Worm (Caenorhabditis elegans): ENCODE data around the gene F19H6.6.

F19H6.6 gene

ce11 chrX:12346729-12347128 lies 13.9 kb upstream of the F19H6.6 start, which contains the start of gene F42F12.11:
F42F12.11 (plus strand) TSS chrX:12347029.
- TF ChIP-seq nhr-28 (tag; optimal IDR thresholded peaks at IDR 0.05): no peak
- TF ChIP-seq elt-2 (tag; optimal IDR thresholded peaks at IDR 0.05): no peak

ce11 chrX:12347822-12348221 lies 12.8 kb upstream of the F19H6.6 start:
- TF ChIP-seq skn-1 (tag; optimal IDR thresholded peaks at IDR 0.05) (peak; percentile 51), ceh-9 (tag; optimal IDR thresholded peaks at IDR 0.05) (no peak), nfya-1 (tag; optimal IDR thresholded peaks at IDR 0.05; ENCODE audit: insufficient read depth) (peak; percentile 26), nhr-43 (tag; optimal IDR thresholded peaks at IDR 0.05; ENCODE audit: poor library complexity, severe bottlenecking) (peak; percentile 36), elt-2 (tag; optimal IDR thresholded peaks at IDR 0.05) (peak; percentile 49), hmg-11 (tag; optimal IDR thresholded peaks at IDR 0.05) (peak; percentile 4), daf-12 (tag; optimal IDR thresholded peaks at IDR 0.05) (no peak)

- no peak for TF ChIP-seq ceh-16 (tag; optimal IDR thresholded peaks at IDR 0.05)
Measured at ce11 chrX:12348329-12348728, 12.3 kb upstream of the F19H6.6 start, which contains the start of gene F42F12.14. F42F12.14 (plus strand) TSS chrX:12348629.

- TF ChIP-seq eor-1 (tag; optimal IDR thresholded peaks at IDR 0.05): no peak
- no peak for TF ChIP-seq mml-1 (tag; optimal IDR thresholded peaks at IDR 0.05)
- no peak for TF ChIP-seq R02D3.7 (tag; optimal IDR thresholded peaks at IDR 0.05)
- no peak for TF ChIP-seq lsy-12 (tag; optimal IDR thresholded peaks at IDR 0.05)
- TF ChIP-seq nhr-23 (tag; optimal IDR thresholded peaks at IDR 0.05): peak; percentile 14
- peak; percentile 15 for TF ChIP-seq elt-2 (tag; optimal IDR thresholded peaks at IDR 0.05)
- peak; percentile 55 for TF ChIP-seq pha-4 (tag; optimal IDR thresholded peaks at IDR 0.05)
- TF ChIP-seq nhr-237 (tag; optimal IDR thresholded peaks at IDR 0.05): no peak
- peak; percentile 45 for TF ChIP-seq pqm-1 (tag; optimal IDR thresholded peaks at IDR 0.05)
Measured at ce11 chrX:12350207-12350606, 10.4 kb upstream of the F19H6.6 start, which contains the start of gene F42F12.3. F42F12.3 (plus strand) TSS chrX:12350578.

- peak; percentile 63 for TF ChIP-seq ceh-28 (tag; optimal IDR thresholded peaks at IDR 0.05)
- peak; percentile 29 for TF ChIP-seq elt-2 (tag; optimal IDR thresholded peaks at IDR 0.05)
- TF ChIP-seq unc-39 (tag; optimal IDR thresholded peaks at IDR 0.05): no peak
- TF ChIP-seq pqm-1 (tag; optimal IDR thresholded peaks at IDR 0.05): peak; percentile 3
Measured at ce11 chrX:12352872-12353271, 7.8 kb upstream of the F19H6.6 start, which contains the start of gene F42F12.4. F42F12.4 (minus strand) TSS chrX:12352947.

- TF ChIP-seq mml-1 (tag; optimal IDR thresholded peaks at IDR 0.05) (no peak), pha-4 (tag; optimal IDR thresholded peaks at IDR 0.05) (no peak), ceh-16 (tag; optimal IDR thresholded peaks at IDR 0.05) (no peak), jun-1 (tag; optimal IDR thresholded peaks at IDR 0.05) (no peak), ceh-9 (tag; optimal IDR thresholded peaks at IDR 0.05) (no peak), tbx-2 (tag; optimal IDR thresholded peaks at IDR 0.05) (no peak), snpc-4 (tag; optimal IDR thresholded peaks at IDR 0.05) (no peak)
Measured at ce11 chrX:12356581-12356980, 4.0 kb upstream of the F19H6.6 start, which contains the start of gene nspc-12. nspc-12 (minus strand) TSS chrX:12356681.

ce11 chrX:12357127-12357526 lies 3.5 kb upstream of the F19H6.6 start, which contains the start of gene nspc-13:
nspc-13 (plus strand) TSS chrX:12357427.
- no peak for TF ChIP-seq lsy-12 (tag; optimal IDR thresholded peaks at IDR 0.05)
- TF ChIP-seq pha-4 (tag; optimal IDR thresholded peaks at IDR 0.05): no peak
- no peak for TF ChIP-seq mml-1 (tag; optimal IDR thresholded peaks at IDR 0.05)
- no peak for TF ChIP-seq hmg-11 (tag; optimal IDR thresholded peaks at IDR 0.05)

ce11 chrX:12358957-12359356 lies 1.7 kb upstream of the F19H6.6 start, which contains the start of gene nspc-14:
nspc-14 (minus strand) TSS chrX:12359057.
- no peak for TF ChIP-seq eor-1 (tag; optimal IDR thresholded peaks at IDR 0.05)
- TF ChIP-seq daf-12 (tag; optimal IDR thresholded peaks at IDR 0.05): no peak
- no peak for TF ChIP-seq ceh-16 (tag; optimal IDR thresholded peaks at IDR 0.05)
- no peak for TF ChIP-seq nhr-76 (tag; optimal IDR thresholded peaks at IDR 0.05)
- TF ChIP-seq nhr-11 (tag; optimal IDR thresholded peaks at IDR 0.05): no peak
- no peak for TF ChIP-seq lin-15B (tag; optimal IDR thresholded peaks at IDR 0.05)
- no peak for TF ChIP-seq pqm-1 (tag; optimal IDR thresholded peaks at IDR 0.05)
- TF ChIP-seq ama-1 (optimal IDR thresholded peaks at IDR 0.05): no peak
- no peak for TF ChIP-seq zag-1 (tag; optimal IDR thresholded peaks at IDR 0.05)
- no peak for TF ChIP-seq mml-1 (tag; optimal IDR thresholded peaks at IDR 0.05)
- TF ChIP-seq ztf-11 (tag; optimal IDR thresholded peaks at IDR 0.05): no peak
- no peak for TF ChIP-seq fkh-2 (tag; optimal IDR thresholded peaks at IDR 0.05)
- TF ChIP-seq pha-4 (tag; optimal IDR thresholded peaks at IDR 0.05): no peak
- TF ChIP-seq skn-1 (tag; optimal IDR thresholded peaks at IDR 0.05): no peak
- no peak for TF ChIP-seq mdl-1 (tag; optimal IDR thresholded peaks at IDR 0.05)

Data from whole organism, L3 larva.